Fruit fly (Drosophila melanogaster) whole organism, embryonic: Measurements from ENCODE around the gene LpR1.

Experiments
- CG12769 ChIP-seq: fragments of 200-800 bp; sonication (Bioruptor generic); optimal IDR thresholded peaks from 2 replicates; lab custom pipeline; 2019; ENCODE audit warnings: missing biosample characterization, mild to moderate bottlenecking, missing genetic modification characterization, moderate library complexity
- CG17612 ChIP-seq: fragments of 200-800 bp; sonication (Bioruptor generic); IDR thresholded peaks from 2 replicates; pipeline ENCODE4 v1.3.6; 2022; ENCODE audit warnings: missing biosample characterization, missing genetic modification characterization
- h ChIP-seq: fragments of >200 bp; optimal IDR thresholded peaks from 2 replicates; lab custom pipeline; 2017
- sens ChIP-seq: fragments of 200-800 bp; sonication (Bioruptor generic); peaks from one replicate; lab custom pipeline; 2016; ENCODE audit warnings: missing biosample characterization, missing genetic modification characterization

- TF ChIP-seq CG17612 (GFP tag; lab: Robert Waterston, UW) (no peak), h (lab: Kevin White, UChicago) (no peak), CG12769 (tag; lab: Kevin White, UChicago) (no peak), sens (GFP tag; lab: Kevin White, UChicago) (no peak)
Measured at dm6 chr3R:25777098-25777497, 14.2 kb upstream of the LpR1 start, which contains the start of gene CG17195.
